Worm (Caenorhabditis elegans): Measurements from ENCODE around the gene cku-70.

DNA sequence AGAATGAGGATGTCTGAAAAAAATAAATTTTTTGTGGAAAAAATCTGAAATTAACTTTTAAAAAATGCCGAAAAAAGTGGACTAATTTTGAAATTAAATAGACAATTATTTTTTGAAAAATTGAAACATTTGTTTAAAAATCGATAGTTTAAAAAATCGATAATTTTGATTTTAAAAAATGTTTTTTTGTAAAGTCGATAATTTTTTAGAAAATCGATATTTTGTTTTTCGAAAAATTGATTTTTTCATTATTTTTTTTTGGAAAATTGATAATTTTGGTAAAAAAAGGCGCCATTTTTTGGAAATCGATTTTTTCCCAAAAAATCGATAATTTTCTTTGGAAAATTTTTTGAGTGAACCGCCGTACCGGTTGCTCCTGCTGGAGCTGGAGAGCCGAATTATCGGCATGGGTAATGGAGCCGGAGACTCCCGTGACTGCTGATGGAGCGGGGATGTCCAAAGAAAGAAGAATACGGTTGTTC is 17.6 kb downstream of the cku-70 start:
- TF ChIP-seq ceh-14 (tag; optimal IDR thresholded peaks at IDR 0.05) (no peak), unc-42 (tag; optimal IDR thresholded peaks at IDR 0.05) (no peak), pha-4 (tag; optimal IDR thresholded peaks at IDR 0.05) (no peak), ama-1 (optimal IDR thresholded peaks at IDR 0.05) (no peak), rnt-1 (tag; optimal IDR thresholded peaks at IDR 0.05) (no peak), syd-9 (tag; optimal IDR thresholded peaks at IDR 0.05) (no peak), nfya-1 (tag; optimal IDR thresholded peaks at IDR 0.05) (no peak), hlh-15 (tag; optimal IDR thresholded peaks at IDR 0.05) (no peak), pag-3 (tag; optimal IDR thresholded peaks at IDR 0.05; ENCODE audit: borderline replicate concordance) (no peak), K02D7.2 (tag; optimal IDR thresholded peaks at IDR 0.05) (no peak), ceh-31 (tag; optimal IDR thresholded peaks at IDR 0.05) (no peak), ets-4 (tag; optimal IDR thresholded peaks at IDR 0.05) (no peak), nhr-11 (tag; optimal IDR thresholded peaks at IDR 0.05) (no peak)
